Fruit fly (Drosophila melanogaster) whole organism, prepupa: ENCODE results near the gene CG42544.

ENCODE experiments used
- CG6854 ChIP-seq: fragments of 200-800 bp; sonication (Bioruptor generic); optimal IDR thresholded peaks from 2 replicates; lab custom pipeline; 2017; ENCODE audit warnings: missing biosample characterization, mild to moderate bottlenecking, missing genetic modification characterization
- CG8319 ChIP-seq: fragments of 200-800 bp; sonication (Bioruptor generic); optimal IDR thresholded peaks from 3 replicates; lab custom pipeline; 2016; ENCODE audit warnings: missing biosample characterization, missing genetic modification characterization
- Ets21C ChIP-seq: fragments of 200-800 bp; sonication (Bioruptor generic); optimal IDR thresholded peaks from 3 replicates; lab custom pipeline; 2016; ENCODE audit warnings: missing biosample characterization, missing genetic modification characterization
- Ets96B ChIP-seq: fragments of 200-800 bp; optimal IDR thresholded peaks from 2 replicates; lab custom pipeline; 2019; ENCODE audit warnings: missing biosample characterization, mild to moderate bottlenecking, missing genetic modification characterization, moderate library complexity
- Gug ChIP-seq: fragments of 200-800 bp; sonication (Bioruptor generic); IDR thresholded peaks from 2 replicates; pipeline ENCODE4 v1.3.6; 2022; ENCODE audit warnings: missing biosample characterization, missing genetic modification characterization
- Lpt ChIP-seq: fragments of 200-800 bp; sonication (Bioruptor generic); optimal IDR thresholded peaks from 3 replicates; lab custom pipeline; 2016; ENCODE audit warnings: missing biosample characterization, missing genetic modification characterization
- esn ChIP-seq: fragments of 200-800 bp; sonication (Bioruptor generic); optimal IDR thresholded peaks from 2 replicates; lab custom pipeline; 2016; ENCODE audit warnings: missing biosample characterization, mild to moderate bottlenecking, missing genetic modification characterization, moderate library complexity
- vri ChIP-seq: fragments of 200-800 bp; sonication (Bioruptor generic); optimal IDR thresholded peaks from 3 replicates; lab custom pipeline; 2016; ENCODE audit warnings: missing biosample characterization, mild to moderate bottlenecking, missing genetic modification characterization

DNA sequence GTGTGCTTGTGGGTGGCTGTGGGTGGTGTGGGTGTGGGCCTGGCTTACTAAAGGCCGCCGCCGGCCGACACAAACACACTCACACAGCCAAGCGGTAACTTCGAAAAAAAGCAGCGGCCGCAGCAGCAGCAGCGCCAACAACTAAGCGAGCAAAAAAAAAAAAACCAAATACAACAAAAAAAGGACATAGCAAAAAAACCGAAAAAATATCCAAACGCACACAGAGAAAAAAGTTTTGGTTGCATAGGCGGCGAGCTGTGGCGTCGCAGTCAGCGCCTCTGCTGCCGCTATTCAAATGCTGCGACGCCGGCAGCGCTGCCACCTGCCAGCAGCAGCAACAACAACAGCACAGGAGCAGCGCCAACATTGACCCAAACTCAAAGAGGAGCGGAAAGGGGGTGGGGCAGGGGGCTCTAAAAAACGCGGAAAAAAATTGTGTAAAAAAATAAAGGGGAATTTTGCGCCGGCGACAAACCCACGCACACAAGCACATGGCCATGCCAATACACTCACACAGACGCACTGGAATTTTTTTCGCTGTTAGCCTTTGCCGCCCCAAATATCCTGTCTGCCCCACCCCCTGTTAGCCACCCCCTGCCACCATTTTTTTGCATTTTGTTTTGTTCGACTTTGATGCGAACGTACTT lies 22.0 kb upstream of the CG42544 start:
- no peak for TF ChIP-seq Ets96B
- no peak for TF ChIP-seq Gug (GFP tag; lab: Robert Waterston, UW)
- no peak for TF ChIP-seq Lpt
- TF ChIP-seq esn (GFP tag; lab: Kevin White, UChicago), result no peak
- TF ChIP-seq CG6854 (GFP tag; lab: Kevin White, UChicago), result no peak
- TF ChIP-seq vri (GFP tag; lab: Kevin White, UChicago), result no peak
- no peak for TF ChIP-seq CG8319 (GFP tag; lab: Kevin White, UChicago)
- TF ChIP-seq Ets21C, result no peak
